Fruit fly (Drosophila melanogaster) whole organism, embryonic: Measurements from ENCODE around the gene ImpE3.

Experiments used
- Bteb2 ChIP-seq: fragments of 200-800 bp; sonication (Bioruptor generic); optimal IDR thresholded peaks from 2 replicates; lab custom pipeline; 2016; ENCODE audit warnings: missing biosample characterization, missing genetic modification characterization
- CG10267 ChIP-seq: fragments of 200-800 bp; sonication (Bioruptor generic); optimal IDR thresholded peaks from 2 replicates; lab custom pipeline; 2018; ENCODE audit warnings: missing biosample characterization, mild to moderate bottlenecking, missing genetic modification characterization, moderate library complexity
- CG10366 ChIP-seq: fragments of 200-800 bp; sonication (Bioruptor generic); IDR thresholded peaks from 2 replicates; pipeline ENCODE4 v1.3.6; 2022; ENCODE audit warnings: missing biosample characterization, missing genetic modification characterization
- CG10462 ChIP-seq: fragments of 200-800 bp; sonication (Bioruptor generic); optimal IDR thresholded peaks from 2 replicates; lab custom pipeline; 2016; ENCODE audit warnings: missing biosample characterization, missing genetic modification characterization
- CG10979 ChIP-seq: fragments of 200-800 bp; sonication (Bioruptor generic); optimal IDR thresholded peaks from 2 replicates; lab custom pipeline; 2018; ENCODE audit warnings: missing biosample characterization, mild to moderate bottlenecking, missing genetic modification characterization, moderate library complexity
- CG11723 ChIP-seq: fragments of 200-800 bp; sonication (Bioruptor generic); optimal IDR thresholded peaks from 2 replicates; lab custom pipeline; 2017; ENCODE audit warnings: missing biosample characterization, mild to moderate bottlenecking, missing genetic modification characterization
- CG14860 ChIP-seq: fragments of 200-800 bp; sonication (Bioruptor generic); IDR thresholded peaks from 3 replicates; pipeline ENCODE4 v1.3.6; 2022; ENCODE audit warnings: missing biosample characterization, missing genetic modification characterization; ENCODE audit not compliant: partially characterized antibody
- CG15514 ChIP-seq: fragments of 200-800 bp; sonication (Bioruptor generic); optimal IDR thresholded peaks from 3 replicates; lab custom pipeline; 2017; ENCODE audit warnings: missing biosample characterization, missing genetic modification characterization, mild to moderate bottlenecking, moderate library complexity, missing genetic modification reagents
- CG16863 ChIP-seq: fragments of 200-800 bp; sonication (Bioruptor generic); optimal IDR thresholded peaks from 3 replicates; lab custom pipeline; 2016; ENCODE audit warnings: missing biosample characterization, missing genetic modification characterization
- CG34422 ChIP-seq: fragments of 200-800 bp; sonication (Bioruptor generic); IDR thresholded peaks from 3 replicates; pipeline ENCODE4 v1.3.6; 2022; ENCODE audit warnings: missing biosample characterization, missing genetic modification characterization
- CG4854 ChIP-seq: fragments of 200-800 bp; sonication (Bioruptor generic); optimal IDR thresholded peaks from 2 replicates; lab custom pipeline; 2016; ENCODE audit warnings: missing biosample characterization, missing genetic modification characterization, inconsistent platforms
- CG6272 ChIP-seq: fragments of 200-800 bp; sonication (Bioruptor generic); IDR thresholded peaks from 2 replicates; pipeline ENCODE4 v1.3.6; 2022; ENCODE audit warnings: missing biosample characterization, missing genetic modification characterization
- CG6683 ChIP-seq: fragments of 200-800 bp; sonication (Bioruptor generic); optimal IDR thresholded peaks from 2 replicates; lab custom pipeline; 2017; ENCODE audit warnings: missing biosample characterization, mild to moderate bottlenecking, missing genetic modification characterization, missing genetic modification reagents
- CG7357 ChIP-seq: fragments of 200-800 bp; sonication (Bioruptor generic); IDR thresholded peaks from 3 replicates; pipeline ENCODE4 v1.3.6; 2022; ENCODE audit warnings: missing biosample characterization, missing genetic modification characterization
- CG8944 ChIP-seq: fragments of 200-800 bp; sonication (Bioruptor generic); optimal IDR thresholded peaks from 3 replicates; lab custom pipeline; 2016; ENCODE audit warnings: missing biosample characterization, missing genetic modification characterization
- CkIIα-i1 ChIP-seq: fragments of 200-800 bp; sonication (Bioruptor generic); IDR thresholded peaks from 2 replicates; pipeline ENCODE4 v1.3.6; 2022; ENCODE audit warnings: missing biosample characterization, missing genetic modification characterization
- D ChIP-seq, 2 experiments: fragments of 200-800 bp in 1 of 2; fragments of >200 bp in 1 of 2; sonication (Bioruptor generic) in 1 of 2; optimal IDR thresholded peaks; 2 replicates in 1 of 2; 3 replicates in 1 of 2; lab custom pipeline; 2017; ENCODE audit warnings: mild to moderate bottlenecking in 1 of 2, missing biosample characterization in 1 of 2, missing genetic modification characterization in 1 of 2, missing genetic modification reagents in 1 of 2
- Drgx ChIP-seq: fragments of 200-800 bp; sonication (Bioruptor generic); IDR thresholded peaks from 2 replicates; pipeline ENCODE4 v1.3.6; 2022; ENCODE audit warnings: missing biosample characterization, missing genetic modification characterization
- E2f1 ChIP-seq: fragments of 200-800 bp; sonication (Bioruptor generic); IDR thresholded peaks from 2 replicates; pipeline ENCODE4 v1.3.6; 2022; ENCODE audit warnings: missing biosample characterization, missing genetic modification characterization
- Gug ChIP-seq: fragments of 200-800 bp; sonication (Bioruptor generic); IDR thresholded peaks from 4 replicates; pipeline ENCODE4 v1.3.6; 2022; ENCODE audit warnings: missing biosample characterization, missing genetic modification characterization
- H2.0 ChIP-seq: fragments of 200-800 bp; sonication (Bioruptor generic); IDR thresholded peaks from 2 replicates; pipeline ENCODE4 v1.3.6; 2022; ENCODE audit warnings: missing biosample characterization, missing genetic modification characterization
- NFAT ChIP-seq: fragments of 200-800 bp; sonication (Bioruptor generic); IDR thresholded peaks from 2 replicates; pipeline ENCODE4 v1.3.6; 2022; ENCODE audit warnings: missing biosample characterization, missing genetic modification characterization
- Pdp1 ChIP-seq, 2 experiments: fragments of 200-800 bp; sonication (Bioruptor generic); optimal IDR thresholded peaks; 3 replicates each; lab custom pipeline; 2016; ENCODE audit warnings: missing biosample characterization in 2 of 2, missing genetic modification characterization in 2 of 2, mild to moderate bottlenecking in 1 of 2, moderate library complexity in 1 of 2
- Taf1 ChIP-seq: fragments of 200-800 bp; sonication (Bioruptor generic); IDR thresholded peaks from 2 replicates; pipeline ENCODE4 v1.3.6; 2022; ENCODE audit warnings: missing biosample characterization, missing genetic modification characterization
- abd-A ChIP-seq: fragments of 200-800 bp; sonication (Bioruptor generic); optimal IDR thresholded peaks from 3 replicates; lab custom pipeline; 2019; ENCODE audit warnings: missing biosample characterization, mild to moderate bottlenecking, missing genetic modification characterization, moderate library complexity
- al ChIP-seq: fragments of 200-800 bp; sonication (Bioruptor generic); IDR thresholded peaks from 2 replicates; pipeline ENCODE4 v1.3.6; 2022; ENCODE audit warnings: missing biosample characterization, missing genetic modification characterization
- ara ChIP-seq: fragments of 200-800 bp; sonication (Bioruptor generic); IDR thresholded peaks from 2 replicates; pipeline ENCODE4 v1.3.6; 2022; ENCODE audit warnings: missing biosample characterization, missing genetic modification characterization
- chn ChIP-seq: fragments of 200-800 bp; sonication (Bioruptor generic); optimal IDR thresholded peaks from 2 replicates; lab custom pipeline; 2016; ENCODE audit warnings: missing biosample characterization, missing genetic modification characterization
- corto ChIP-seq: fragments of 200-800 bp; sonication (Bioruptor generic); optimal IDR thresholded peaks from 2 replicates; lab custom pipeline; 2016; ENCODE audit warnings: missing biosample characterization, mild to moderate bottlenecking, missing genetic modification characterization, moderate library complexity
- crol ChIP-seq: fragments of 200-800 bp; sonication (Bioruptor generic); IDR thresholded peaks from 2 replicates; pipeline ENCODE4 v1.3.6; 2022; ENCODE audit warnings: missing biosample characterization, missing genetic modification characterization
- dimm ChIP-seq: fragments of 200-800 bp; sonication (Bioruptor generic); IDR thresholded peaks from 2 replicates; pipeline ENCODE4 v1.3.6; 2022; ENCODE audit warnings: missing biosample characterization, missing genetic modification characterization
- dmrt11E ChIP-seq: fragments of 200-800 bp; sonication (Bioruptor generic); optimal IDR thresholded peaks from 3 replicates; lab custom pipeline; 2018; ENCODE audit warnings: missing biosample characterization, mild to moderate bottlenecking, missing genetic modification characterization, moderate library complexity
- eyg ChIP-seq: fragments of 200-800 bp; sonication (Bioruptor generic); optimal IDR thresholded peaks from 3 replicates; lab custom pipeline; 2016; ENCODE audit warnings: missing biosample characterization, missing genetic modification characterization
- gfzf ChIP-seq: fragments of 200-800 bp; sonication (Bioruptor generic); optimal IDR thresholded peaks from 2 replicates; lab custom pipeline; 2016; ENCODE audit warnings: missing biosample characterization, mild to moderate bottlenecking, missing genetic modification characterization, moderate library complexity
- jing ChIP-seq: fragments of 200-800 bp; sonication (Bioruptor generic); optimal IDR thresholded peaks from 2 replicates; lab custom pipeline; 2018; ENCODE audit warnings: missing biosample characterization, mild to moderate bottlenecking, missing genetic modification characterization
- kay ChIP-seq: fragments of 200-800 bp; sonication (Bioruptor generic); optimal IDR thresholded peaks from 2 replicates; lab custom pipeline; 2016; ENCODE audit warnings: missing biosample characterization, missing genetic modification characterization
- kni ChIP-seq: fragments of 200-800 bp; sonication (Bioruptor generic); optimal IDR thresholded peaks from 3 replicates; lab custom pipeline; 2017; ENCODE audit warnings: mild to moderate bottlenecking, missing biosample characterization, missing genetic modification reagents, missing genetic modification characterization
- lab ChIP-seq: fragments of 200-800 bp; sonication (Bioruptor generic); optimal IDR thresholded peaks from 3 replicates; lab custom pipeline; 2017; ENCODE audit warnings: missing biosample characterization, missing genetic modification characterization, mild to moderate bottlenecking, moderate library complexity, missing genetic modification reagents
- odd ChIP-seq: fragments of 200-800 bp; sonication (Bioruptor generic); optimal IDR thresholded peaks from 2 replicates; lab custom pipeline; 2017; ENCODE audit warnings: missing biosample characterization, mild to moderate bottlenecking, missing genetic modification characterization
- pho ChIP-seq: fragments of 200-800 bp; sonication (Bioruptor generic); optimal IDR thresholded peaks from 2 replicates; lab custom pipeline; 2016; ENCODE audit warnings: missing biosample characterization, missing genetic modification characterization
- pzg ChIP-seq: fragments of 200-800 bp; sonication (Bioruptor generic); optimal IDR thresholded peaks from 3 replicates; lab custom pipeline; 2018; ENCODE audit warnings: missing biosample characterization, mild to moderate bottlenecking, missing genetic modification characterization, moderate library complexity
- sd ChIP-seq: fragments of 200-800 bp; sonication (Bioruptor generic); optimal IDR thresholded peaks from 3 replicates; lab custom pipeline; 2018; ENCODE audit warnings: missing biosample characterization, mild to moderate bottlenecking, missing genetic modification characterization, moderate library complexity
- sens ChIP-seq: fragments of 200-800 bp; sonication (Bioruptor generic); peaks from one replicate; lab custom pipeline; 2016; ENCODE audit warnings: missing biosample characterization, missing genetic modification characterization
- slbo ChIP-seq: fragments of 200-800 bp; sonication (Bioruptor generic); IDR thresholded peaks from 2 replicates; pipeline ENCODE4 v1.3.6; 2022; ENCODE audit warnings: missing biosample characterization, missing genetic modification characterization
- slou ChIP-seq: fragments of 200-800 bp; sonication (Bioruptor generic); optimal IDR thresholded peaks from 3 replicates; lab custom pipeline; 2016; ENCODE audit warnings: missing biosample characterization, missing genetic modification characterization
- sob ChIP-seq: fragments of 200-800 bp; sonication (Bioruptor generic); IDR thresholded peaks from 2 replicates; pipeline ENCODE4 v1.3.6; 2022; ENCODE audit warnings: missing biosample characterization, missing genetic modification characterization
- sqz ChIP-seq: fragments of 200-800 bp; sonication (Bioruptor generic); optimal IDR thresholded peaks from 3 replicates; lab custom pipeline; 2018; ENCODE audit warnings: missing biosample characterization, mild to moderate bottlenecking, missing genetic modification characterization
- trem ChIP-seq: fragments of 200-800 bp; optimal IDR thresholded peaks from 3 replicates; lab custom pipeline; 2019; ENCODE audit warnings: missing biosample characterization, mild to moderate bottlenecking, missing genetic modification characterization, moderate library complexity
- tup ChIP-seq: fragments of 200-800 bp; sonication (Bioruptor generic); optimal IDR thresholded peaks from 2 replicates; lab custom pipeline; 2016; ENCODE audit warnings: missing biosample characterization, mild to moderate bottlenecking, missing genetic modification characterization, moderate library complexity
- wek ChIP-seq: fragments of 200-800 bp; sonication (Bioruptor generic); optimal IDR thresholded peaks from 3 replicates; lab custom pipeline; 2018; ENCODE audit warnings: missing biosample characterization, mild to moderate bottlenecking, missing genetic modification characterization, moderate library complexity

ImpE3 gene

DNA sequence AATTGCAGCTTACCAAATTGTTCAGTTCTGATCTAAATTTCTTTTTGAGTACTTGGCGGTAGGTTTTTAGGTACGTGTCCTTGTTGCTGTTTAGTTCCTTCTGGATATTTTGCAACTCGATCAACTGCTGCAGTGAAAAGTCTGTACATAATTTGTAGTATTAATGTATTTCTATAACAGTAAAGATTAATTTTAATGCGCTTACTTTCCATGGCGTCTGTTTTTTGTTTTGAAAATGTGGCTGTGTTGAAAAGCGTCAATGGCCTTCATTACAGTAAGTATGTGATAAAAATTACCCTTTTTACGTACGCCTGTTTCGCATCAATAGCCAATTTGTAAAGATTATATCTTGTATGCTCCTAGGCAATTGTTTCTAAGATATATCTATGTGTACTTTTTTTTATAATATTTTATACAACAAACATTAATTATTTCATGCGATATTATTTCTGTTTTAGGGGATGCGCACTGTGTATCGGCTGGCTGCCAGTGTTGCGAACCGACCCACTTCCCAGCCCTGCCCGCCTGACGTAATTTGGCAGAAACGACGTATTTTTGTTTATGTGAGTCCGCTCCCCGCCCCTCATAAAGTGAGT is 28.2 kb downstream of the ImpE3 start, which contains the start of the genes Kmn2 and CG2698 (continued):
- TF ChIP-seq kni (GFP tag; lab: Kevin White, UChicago) (peak; percentile 87), CG10979 (tag; lab: Kevin White, UChicago) (peak; percentile 90), CG10462 (GFP tag; lab: Kevin White, UChicago) (peak; percentile 85), dmrt11E (tag; lab: Kevin White, UChicago) (peak; percentile 94), eyg (GFP tag; lab: Kevin White, UChicago) (peak; percentile 10), CG10267 (tag; lab: Kevin White, UChicago) (peak; percentile 100), dimm (GFP tag; lab: Robert Waterston, UW) (peak; percentile 95), D (optimal IDR thresholded peaks at IDR 0.05; lab: Kevin White, UChicago) (no peak), D (GFP tag; optimal IDR thresholded peaks at IDR 0.05; lab: Kevin White, UChicago) (peak; percentile 91), sob (GFP tag; lab: Robert Waterston, UW) (peak; percentile 99), abd-A (no peak), Pdp1 (GFP tag; optimal IDR thresholded peaks at IDR 0.05; lab: Kevin White, UChicago) (peak; percentile 93 to 98), CG34422 (GFP tag; lab: Robert Waterston, UW) (peak; percentile 98), jing (GFP tag; lab: Kevin White, UChicago) (peak; percentile 85), CG4854 (GFP tag; lab: Kevin White, UChicago) (peak; percentile 84), CG7357 (GFP tag; lab: Robert Waterston, UW) (peak; percentile 93), sqz (peak; percentile 90), odd (peak; percentile 90), wek (GFP tag; lab: Kevin White, UChicago) (peak; percentile 44), pzg (GFP tag; lab: Kevin White, UChicago) (peak; percentile 62), CG11723 (GFP tag; lab: Kevin White, UChicago) (peak; percentile 86), CG14860 (peak; percentile 25; the same call in 1 of the 3 replicates), CG15514 (GFP tag; lab: Kevin White, UChicago) (peak; percentile 90), CkIIα-i1 (peak; percentile 86), CG10366 (GFP tag; lab: Robert Waterston, UW) (peak; percentile 98), al (peak; percentile 97), E2f1 (GFP tag; lab: Robert Waterston, UW) (peak; percentile 98), CG6272 (peak; percentile 97), sens (peak; percentile 95), lab (peak; percentile 97), ara (GFP tag; lab: Robert Waterston, UW) (peak; percentile 97), trem (tag; lab: Kevin White, UChicago) (peak; percentile 91), tup (GFP tag; lab: Kevin White, UChicago) (peak; percentile 87), NFAT (GFP tag; lab: Robert Waterston, UW) (peak; percentile 96), CG16863 (GFP tag; lab: Kevin White, UChicago) (peak; percentile 83), pho (peak; percentile 84), Taf1 (GFP tag; lab: Robert Waterston, UW) (peak; percentile 96), slou (GFP tag; lab: Kevin White, UChicago) (peak; percentile 87), Bteb2 (GFP tag; lab: Kevin White, UChicago) (peak; percentile 74), Gug (GFP tag; lab: Robert Waterston, UW) (peak; percentile 97), sd (tag; lab: Kevin White, UChicago) (peak; percentile 81), CG6683 (GFP tag; lab: Kevin White, UChicago) (peak; percentile 87), chn (GFP tag; lab: Kevin White, UChicago) (peak; percentile 86), corto (GFP tag; lab: Kevin White, UChicago) (peak; percentile 84), Drgx (GFP tag; lab: Robert Waterston, UW) (peak; percentile 96), gfzf (no peak), crol (GFP tag; lab: Robert Waterston, UW) (peak; percentile 86), slbo (GFP tag; lab: Robert Waterston, UW) (peak; percentile 99), CG8944 (GFP tag; lab: Kevin White, UChicago) (peak; percentile 83), H2.0 (GFP tag; lab: Robert Waterston, UW) (peak; percentile 98), kay (GFP tag; lab: Kevin White, UChicago) (peak; percentile 85)
